Fruit fly (Drosophila melanogaster) whole organism, prepupa: ENCODE data around the gene CG3355.

Experiments used
- Blimp-1 ChIP-seq: fragments of 200-800 bp; sonication (Bioruptor generic); optimal IDR thresholded peaks from 3 replicates; lab custom pipeline; 2017; ENCODE audit warnings: missing biosample characterization, missing genetic modification characterization, mild to moderate bottlenecking, moderate library complexity, missing genetic modification reagents
- CG10631 ChIP-seq: fragments of 200-800 bp; sonication (Bioruptor generic); optimal IDR thresholded peaks from 2 replicates; lab custom pipeline; 2016; ENCODE audit warnings: missing biosample characterization, missing genetic modification characterization
- CG1621 ChIP-seq: fragments of 200-800 bp; sonication (Bioruptor generic); optimal IDR thresholded peaks from 3 replicates; lab custom pipeline; 2018; ENCODE audit warnings: missing biosample characterization, mild to moderate bottlenecking, missing genetic modification characterization
- CG16779 ChIP-seq: fragments of 200-800 bp; sonication (Bioruptor generic); optimal IDR thresholded peaks from 3 replicates; lab custom pipeline; 2017; ENCODE audit warnings: missing biosample characterization, mild to moderate bottlenecking, missing genetic modification characterization
- CG3032 ChIP-seq: fragments of 200-800 bp; optimal IDR thresholded peaks from 2 replicates; lab custom pipeline; 2019; ENCODE audit warnings: missing biosample characterization, mild to moderate bottlenecking, missing genetic modification characterization, moderate library complexity
- CG31627 ChIP-seq: fragments of 200-800 bp; sonication (Bioruptor generic); optimal IDR thresholded peaks from 3 replicates; lab custom pipeline; 2016; ENCODE audit warnings: missing biosample characterization, missing genetic modification characterization
- CG6163 ChIP-seq: fragments of 200-800 bp; sonication (Bioruptor generic); IDR thresholded peaks from 3 replicates; pipeline ENCODE4 v1.3.6; 2022; ENCODE audit warnings: missing biosample characterization, missing genetic modification characterization
- CG8632 ChIP-seq: fragments of 200-800 bp; sonication (Bioruptor generic); optimal IDR thresholded peaks from 3 replicates; lab custom pipeline; 2016; ENCODE audit warnings: missing biosample characterization, missing genetic modification characterization
- CG9139 ChIP-seq: fragments of 200-800 bp; sonication (Bioruptor generic); optimal IDR thresholded peaks from 3 replicates; lab custom pipeline; 2017; ENCODE audit warnings: missing biosample characterization, mild to moderate bottlenecking, missing genetic modification characterization
- Eip75B ChIP-seq: fragments of 200-800 bp; sonication (Bioruptor generic); optimal IDR thresholded peaks from 3 replicates; lab custom pipeline; 2016; ENCODE audit warnings: missing biosample characterization, missing genetic modification characterization
- Hr39 ChIP-seq: fragments of 200-800 bp; sonication (Bioruptor generic); optimal IDR thresholded peaks from 2 replicates; lab custom pipeline; 2016; ENCODE audit warnings: missing biosample characterization, missing genetic modification characterization
- Met ChIP-seq: fragments of 200-800 bp; sonication (Bioruptor generic); optimal IDR thresholded peaks from 3 replicates; lab custom pipeline; 2016; ENCODE audit warnings: missing biosample characterization, missing genetic modification characterization
- OdsH ChIP-seq: fragments of 200-800 bp; sonication (Bioruptor generic); optimal IDR thresholded peaks from 3 replicates; lab custom pipeline; 2016; ENCODE audit warnings: missing biosample characterization, missing genetic modification characterization
- Sox102F ChIP-seq: fragments of 200-800 bp; sonication (Bioruptor generic); optimal IDR thresholded peaks from 2 replicates; lab custom pipeline; 2016; ENCODE audit warnings: missing biosample characterization, mild to moderate bottlenecking, missing genetic modification characterization
- Sox15 ChIP-seq: fragments of 200-800 bp; sonication (Bioruptor generic); optimal IDR thresholded peaks from 3 replicates; lab custom pipeline; 2016; ENCODE audit warnings: missing biosample characterization, missing genetic modification characterization
- svp ChIP-seq: fragments of 200-800 bp; sonication (Bioruptor generic); peaks from one replicate; lab custom pipeline; 2016; ENCODE audit warnings: missing biosample characterization, missing genetic modification characterization

The CG3355 gene

dm6 chr2L:4701385-4701784 lies 50.2 kb downstream of the CG3355 start, which contains the start of gene Taf12L:
Gene Taf12L (minus strand): TSS chr2L:4701485.
- TF ChIP-seq CG1621 (tag; lab: Kevin White, UChicago) (no peak), CG10631 (GFP tag; lab: Kevin White, UChicago) (no peak), Sox15 (no peak), Hr39 (GFP tag; lab: Kevin White, UChicago) (no peak), CG3032 (tag; lab: Kevin White, UChicago) (no peak), CG9139 (GFP tag; lab: Kevin White, UChicago) (no peak), svp (GFP tag; lab: Kevin White, UChicago) (no peak), Sox102F (GFP tag; lab: Kevin White, UChicago) (no peak), Eip75B (GFP tag; lab: Kevin White, UChicago) (no peak), CG16779 (tag; lab: Kevin White, UChicago) (no peak), Met (no peak), OdsH (GFP tag; lab: Kevin White, UChicago) (no peak), Blimp-1 (GFP tag; lab: Kevin White, UChicago) (no peak), CG6163 (no peak), CG8632 (GFP tag; lab: Kevin White, UChicago) (no peak), CG31627 (GFP tag; lab: Kevin White, UChicago) (no peak)
- TF ChIP-seq, all 60 proteins: peak for 0
